Worm (Caenorhabditis elegans): ENCODE results near the gene F09E5.14.
A peak's percentile ranks its signal among the peaks of the same experiment; 100 is the strongest.

The F09E5.14 gene

ce11 chrII:5328912-5329311, 15.8 kb downstream of the F09E5.14 start:
- TF ChIP-seq ceh-43 (GFP tag; optimal IDR thresholded peaks at IDR 0.05) = no peak
- TF ChIP-seq elt-1 (tag; optimal IDR thresholded peaks at IDR 0.05; ENCODE audit: borderline replicate concordance, insufficient read depth) = peak; percentile 31

DNA sequence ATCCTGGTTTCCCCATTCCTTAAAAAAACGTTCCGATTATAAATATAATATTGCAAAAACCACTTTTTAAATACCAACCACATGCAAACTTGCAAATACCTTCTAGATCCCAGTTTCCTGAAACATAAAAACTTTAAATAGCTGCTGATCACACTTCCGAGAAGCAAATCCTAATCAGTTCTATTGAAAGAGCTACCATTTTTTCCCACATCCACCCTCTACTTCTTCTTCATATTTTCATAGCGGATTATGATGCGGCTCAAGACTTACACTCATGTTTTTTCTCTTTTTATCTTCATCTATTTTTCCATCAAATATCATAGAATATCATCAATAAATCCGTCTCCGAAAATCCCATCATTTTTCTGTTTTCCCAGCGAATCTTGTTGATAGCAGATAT, 17.8 kb downstream of the F09E5.14 start:
- TF ChIP-seq pha-4 (tag; optimal IDR thresholded peaks at IDR 0.05) (no peak), lin-13 (tag; optimal IDR thresholded peaks at IDR 0.05) (no peak), lin-32 (GFP tag; optimal IDR thresholded peaks at IDR 0.05) (no peak), snpc-4 (tag; optimal IDR thresholded peaks at IDR 0.05) (no peak), lsy-2 (tag; optimal IDR thresholded peaks at IDR 0.05) (no peak), M03D4.4 (tag; optimal IDR thresholded peaks at IDR 0.05) (no peak), bed-3 (GFP tag; optimal IDR thresholded peaks at IDR 0.05) (no peak), unc-62 (GFP tag; optimal IDR thresholded peaks at IDR 0.05) (no peak), sem-2 (GFP tag; optimal IDR thresholded peaks at IDR 0.05) (no peak), nhr-237 (tag; optimal IDR thresholded peaks at IDR 0.05) (no peak), nhr-76 (tag; optimal IDR thresholded peaks at IDR 0.05) (no peak), mep-1 (tag; optimal IDR thresholded peaks at IDR 0.05) (no peak), sptf-1 (tag; optimal IDR thresholded peaks at IDR 0.05) (no peak), hlh-1 (tag; optimal IDR thresholded peaks at IDR 0.05) (no peak), nhr-28 (tag; optimal IDR thresholded peaks at IDR 0.05) (no peak)

- TF ChIP-seq nhr-12 (tag; optimal IDR thresholded peaks at IDR 0.05) (no peak), lin-13 (tag; optimal IDR thresholded peaks at IDR 0.05) (no peak), mep-1 (tag; optimal IDR thresholded peaks at IDR 0.05) (peak; percentile 39), snpc-4 (tag; optimal IDR thresholded peaks at IDR 0.05) (no peak), pha-4 (tag; optimal IDR thresholded peaks at IDR 0.05) (peak; percentile 34), unc-62 (GFP tag; optimal IDR thresholded peaks at IDR 0.05) (peak; percentile 57), nhr-76 (tag; optimal IDR thresholded peaks at IDR 0.05) (no peak), mls-2 (tag; optimal IDR thresholded peaks at IDR 0.05) (no peak), nhr-2 (tag; optimal IDR thresholded peaks at IDR 0.05) (no peak), drap-1 (GFP tag; optimal IDR thresholded peaks at IDR 0.05) (no peak), ceh-83 (GFP tag; optimal IDR thresholded peaks at IDR 0.05) (no peak), M03D4.4 (tag; optimal IDR thresholded peaks at IDR 0.05) (no peak), ceh-43 (GFP tag; optimal IDR thresholded peaks at IDR 0.05) (no peak), zip-8 (tag; optimal IDR thresholded peaks at IDR 0.05) (no peak), nhr-28 (tag; optimal IDR thresholded peaks at IDR 0.05) (no peak), cnd-1 (tag; optimal IDR thresholded peaks at IDR 0.05) (no peak), ztf-11 (tag; optimal IDR thresholded peaks at IDR 0.05) (no peak), ham-2 (GFP tag; optimal IDR thresholded peaks at IDR 0.05) (no peak), ceh-39 (tag; optimal IDR thresholded peaks at IDR 0.05) (no peak), mab-5 (tag; optimal IDR thresholded peaks at IDR 0.05) (no peak), elt-1 (tag; optimal IDR thresholded peaks at IDR 0.05; ENCODE audit: borderline replicate concordance, insufficient read depth) (no peak), bed-3 (GFP tag; optimal IDR thresholded peaks at IDR 0.05) (no peak), unc-39 (tag; optimal IDR thresholded peaks at IDR 0.05) (no peak), lsy-2 (tag; optimal IDR thresholded peaks at IDR 0.05) (peak; percentile 22), tbx-8 (GFP tag; optimal IDR thresholded peaks at IDR 0.05) (no peak), sptf-1 (tag; optimal IDR thresholded peaks at IDR 0.05) (no peak), blmp-1 (tag; optimal IDR thresholded peaks at IDR 0.05) (no peak), elt-3 (tag; optimal IDR thresholded peaks at IDR 0.05) (no peak), nhr-237 (tag; optimal IDR thresholded peaks at IDR 0.05) (no peak), unc-120 (tag; optimal IDR thresholded peaks at IDR 0.05; ENCODE audit: poor library complexity, severe bottlenecking) (peak; percentile 71), flh-1 (GFP tag; optimal IDR thresholded peaks at IDR 0.05) (no peak), lin-32 (GFP tag; optimal IDR thresholded peaks at IDR 0.05) (no peak), ces-1 (GFP tag; optimal IDR thresholded peaks at IDR 0.05) (peak; percentile 72), sem-2 (GFP tag; optimal IDR thresholded peaks at IDR 0.05) (no peak), hlh-1 (tag; optimal IDR thresholded peaks at IDR 0.05) (peak; percentile 38)
Observed at ce11 chrII:5326024-5326627, 18.5 kb downstream of the F09E5.14 start.

ce11 chrII:5324653-5325052, 20.0 kb downstream of the F09E5.14 start:
- TF ChIP-seq flh-1 (GFP tag; optimal IDR thresholded peaks at IDR 0.05) (no peak), unc-39 (tag; optimal IDR thresholded peaks at IDR 0.05) (no peak), sem-2 (GFP tag; optimal IDR thresholded peaks at IDR 0.05) (no peak), pha-4 (tag; optimal IDR thresholded peaks at IDR 0.05) (no peak), nhr-12 (tag; optimal IDR thresholded peaks at IDR 0.05) (no peak)

Measured in whole organism, mixed stage, embryonic.